Worm (Caenorhabditis elegans) whole organism, L3 larva: Measurements from ENCODE around the gene sams-1.

Source experiments
- R02D3.7 ChIP-seq: fragments of 150-350 bp; optimal IDR thresholded peaks from 2 replicates; lab custom pipeline; 2014; ENCODE audit warnings: missing biosample characterization, missing genetic modification characterization
- ZK546.5 ChIP-seq: sonication (generic microtip); optimal IDR thresholded peaks from 2 replicates; lab custom pipeline; 2017; ENCODE audit warnings: missing biosample characterization, missing genetic modification characterization
- aly-2 ChIP-seq: fragments of 150-350 bp; optimal IDR thresholded peaks from 2 replicates; lab custom pipeline; 2014; ENCODE audit warnings: missing biosample characterization, missing genetic modification characterization
- ama-1 ChIP-seq: fragments of 150-350 bp; optimal IDR thresholded peaks from 2 replicates; lab custom pipeline; 2018
- ceh-16 ChIP-seq: sonication (generic microtip); optimal IDR thresholded peaks from 2 replicates; lab custom pipeline; 2017; ENCODE audit warnings: missing biosample characterization, missing genetic modification characterization
- ceh-82 ChIP-seq: fragments of 150-350 bp; optimal IDR thresholded peaks from 2 replicates; lab custom pipeline; 2014; ENCODE audit warnings: missing biosample characterization, missing genetic modification characterization
- egl-27 ChIP-seq: sonication (generic microtip); optimal IDR thresholded peaks from 4 replicates; lab custom pipeline; 2017; ENCODE audit warnings: missing biosample characterization, missing genetic modification reagents, missing genetic modification characterization
- elt-1 ChIP-seq: fragments of 150-350 bp; optimal IDR thresholded peaks from 2 replicates; lab custom pipeline; 2014; ENCODE audit warnings: missing biosample characterization, missing genetic modification characterization
- elt-2 ChIP-seq: sonication (generic microtip); optimal IDR thresholded peaks from 2 replicates; lab custom pipeline; 2016; ENCODE audit warnings: missing genetic modification reagents, mild to moderate bottlenecking, missing genetic modification characterization, missing compliant biosample characterization
- elt-3 ChIP-seq, 3 experiments: fragments of 150-350 bp in 1 of 3; sonication (generic microtip) in 2 of 3; optimal IDR thresholded peaks; 2 replicates in 2 of 3; 4 replicates in 1 of 3; lab custom pipeline; 2014 to 2017; ENCODE audit warnings: missing biosample characterization in 3 of 3, missing genetic modification characterization in 3 of 3
- eor-1 ChIP-seq, 2 experiments: fragments of 150-350 bp; optimal IDR thresholded peaks; 2 replicates each; lab custom pipeline; 2014 to 2018; ENCODE audit warnings: missing biosample characterization in 2 of 2, missing genetic modification characterization in 2 of 2
- fkh-10 ChIP-seq: sonication (generic microtip); optimal IDR thresholded peaks from 2 replicates; lab custom pipeline; 2017; ENCODE audit warnings: missing biosample characterization, missing genetic modification reagents, missing genetic modification characterization
- fkh-2 ChIP-seq: fragments of 150-350 bp; optimal IDR thresholded peaks from 2 replicates; lab custom pipeline; 2014; ENCODE audit warnings: missing biosample characterization, missing genetic modification reagents, missing genetic modification characterization
- fos-1 ChIP-seq: fragments of 150-350 bp; optimal IDR thresholded peaks from 2 replicates; lab custom pipeline; 2014; ENCODE audit warnings: missing biosample characterization, missing genetic modification characterization
- jun-1 ChIP-seq: fragments of 150-350 bp; optimal IDR thresholded peaks from 2 replicates; lab custom pipeline; 2014; ENCODE audit warnings: missing biosample characterization, missing genetic modification reagents, missing genetic modification characterization
- mdl-1 ChIP-seq: fragments of 150-350 bp; optimal IDR thresholded peaks from 2 replicates; lab custom pipeline; 2014; ENCODE audit warnings: missing biosample characterization, missing genetic modification characterization
- mml-1 ChIP-seq: fragments of 150-350 bp; sonication (generic microtip); optimal IDR thresholded peaks from 3 replicates; lab custom pipeline; 2014; ENCODE audit warnings: missing biosample characterization, missing genetic modification characterization
- nfya-1 ChIP-seq: sonication (generic microtip); optimal IDR thresholded peaks from 2 replicates; lab custom pipeline; 2017; ENCODE audit warnings: missing genetic modification characterization, mild to moderate bottlenecking, missing compliant biosample characterization, antibody characterized with exemption, moderate library complexity; ENCODE audit not compliant: insufficient read depth
- nhr-11 ChIP-seq: fragments of 150-350 bp; optimal IDR thresholded peaks from 2 replicates; lab custom pipeline; 2014; ENCODE audit warnings: missing biosample characterization, missing genetic modification characterization
- nhr-12 ChIP-seq: fragments of 150-350 bp; optimal IDR thresholded peaks from 2 replicates; lab custom pipeline; 2014; ENCODE audit warnings: missing biosample characterization, missing genetic modification characterization
- nhr-23 ChIP-seq: fragments of 150-350 bp; optimal IDR thresholded peaks from 2 replicates; lab custom pipeline; 2014; ENCODE audit warnings: missing biosample characterization, missing genetic modification reagents, missing genetic modification characterization
- nhr-25 ChIP-seq: sonication (generic microtip); optimal IDR thresholded peaks from 2 replicates; lab custom pipeline; 2017; ENCODE audit warnings: missing biosample characterization, missing genetic modification characterization
- nhr-28 ChIP-seq: fragments of 150-350 bp; optimal IDR thresholded peaks from 2 replicates; lab custom pipeline; 2014; ENCODE audit warnings: missing biosample characterization, missing genetic modification characterization
- nhr-43 ChIP-seq: sonication (generic microtip); optimal IDR thresholded peaks from 2 replicates; lab custom pipeline; 2016; ENCODE audit warnings: mild to moderate bottlenecking, missing genetic modification characterization, missing compliant biosample characterization; ENCODE audit not compliant: poor library complexity, severe bottlenecking
- nhr-67 ChIP-seq: fragments of 150-350 bp; optimal IDR thresholded peaks from 2 replicates; lab custom pipeline; 2014; ENCODE audit warnings: missing biosample characterization, missing genetic modification characterization
- nhr-76 ChIP-seq: fragments of 150-350 bp; sonication (generic microtip); optimal IDR thresholded peaks from 5 replicates; lab custom pipeline; 2014; ENCODE audit warnings: missing biosample characterization, missing genetic modification characterization
- nhr-77 ChIP-seq: fragments of 150-350 bp; optimal IDR thresholded peaks from 2 replicates; lab custom pipeline; 2014; ENCODE audit warnings: missing biosample characterization, missing genetic modification characterization
- pha-4 ChIP-seq: fragments of 150-350 bp; optimal IDR thresholded peaks from 2 replicates; lab custom pipeline; 2014; ENCODE audit warnings: missing biosample characterization, missing genetic modification reagents, missing genetic modification characterization
- pqm-1 ChIP-seq: fragments of 150-350 bp; optimal IDR thresholded peaks from 2 replicates; lab custom pipeline; 2017; ENCODE audit warnings: missing biosample characterization, missing genetic modification characterization, inconsistent platforms
- snpc-4 ChIP-seq: fragments of 150-350 bp; optimal IDR thresholded peaks from 2 replicates; lab custom pipeline; 2014; ENCODE audit warnings: missing biosample characterization, missing genetic modification characterization
- tbx-2 ChIP-seq: sonication (generic microtip); optimal IDR thresholded peaks from 2 replicates; lab custom pipeline; 2016; ENCODE audit warnings: mild to moderate bottlenecking, missing genetic modification characterization, missing compliant biosample characterization
- unc-39 ChIP-seq: sonication (generic microtip); optimal IDR thresholded peaks from 4 replicates; lab custom pipeline; 2017; ENCODE audit warnings: missing biosample characterization, missing genetic modification characterization
- unc-62 ChIP-seq: fragments of 150-350 bp; sonication (generic microtip); optimal IDR thresholded peaks from 4 replicates; lab custom pipeline; 2014; ENCODE audit warnings: missing biosample characterization, missing genetic modification reagents, missing genetic modification characterization
- zag-1 ChIP-seq: fragments of 150-350 bp; optimal IDR thresholded peaks from 2 replicates; lab custom pipeline; 2014; ENCODE audit warnings: missing biosample characterization, missing genetic modification characterization
- ztf-11 ChIP-seq: fragments of 150-350 bp; optimal IDR thresholded peaks from 2 replicates; lab custom pipeline; 2014; ENCODE audit warnings: missing biosample characterization, missing genetic modification characterization
- ztf-4 ChIP-seq: fragments of 150-350 bp; optimal IDR thresholded peaks from 2 replicates; lab custom pipeline; 2014; ENCODE audit warnings: missing biosample characterization, missing genetic modification characterization

Gene sams-1

ce11 chrX:11965663-11966304 lies at the start of gene sams-1:
sams-1 (plus strand) TSS chrX:11965962.
- TF ChIP-seq pqm-1 (tag; lab: Kevin White, UChicago) (peak; percentile 39), unc-62 (no peak), nhr-43 (tag; lab: Kevin White, UChicago) (peak; percentile 32), tbx-2 (tag; lab: Kevin White, UChicago) (no peak), nhr-11 (tag; lab: Kevin White, UChicago) (no peak), elt-3 (tag; optimal IDR thresholded peaks at IDR 0.05; lab: Kevin White, UChicago) (peak in 1 of 3 experiments; percentile 29), elt-2 (peak; percentile 75), nfya-1 (tag; lab: Kevin White, UChicago) (peak; percentile 5), nhr-25 (tag; lab: Kevin White, UChicago) (peak; percentile 11), ama-1 (lab: Kevin White, UChicago) (peak; percentile 59), mdl-1 (tag; lab: Kevin White, UChicago) (no peak), eor-1 (tag; optimal IDR thresholded peaks at IDR 0.05; lab: Kevin White, UChicago) (no peak), fkh-2 (tag; lab: Kevin White, UChicago) (no peak), elt-1 (tag; lab: Kevin White, UChicago) (peak; percentile 76), fos-1 (tag; lab: Kevin White, UChicago) (no peak), ceh-82 (tag; lab: Kevin White, UChicago) (no peak), fkh-10 (GFP tag; lab: Kevin White, UChicago) (no peak), ztf-4 (no peak), ceh-16 (tag; lab: Kevin White, UChicago) (no peak), ztf-11 (no peak), nhr-77 (tag; lab: Kevin White, UChicago) (no peak), nhr-23 (tag; lab: Kevin White, UChicago) (peak; percentile 17), R02D3.7 (tag; lab: Kevin White, UChicago) (no peak)

- no peak for TF ChIP-seq nhr-76 (tag; lab: Kevin White, UChicago)
- no peak for TF ChIP-seq jun-1 (tag; lab: Kevin White, UChicago)
- no peak for TF ChIP-seq pqm-1 (tag; lab: Kevin White, UChicago)
- no peak for TF ChIP-seq ZK546.5 (tag; lab: Kevin White, UChicago)
- no peak for TF ChIP-seq pha-4 (tag; lab: Kevin White, UChicago)
- no peak for TF ChIP-seq nhr-25 (tag; lab: Kevin White, UChicago)
- TF ChIP-seq R02D3.7 (tag; lab: Kevin White, UChicago), result no peak
- TF ChIP-seq mml-1 (tag; lab: Kevin White, UChicago), result no peak
- TF ChIP-seq egl-27 (tag; lab: Kevin White, UChicago), result no peak
- TF ChIP-seq nhr-67 (tag; lab: Kevin White, UChicago), result no peak
Measured at ce11 chrX:11916705-11917104, 49.1 kb upstream of the sams-1 start, which contains the start of gene Y62H9A.13. Y62H9A.13 (plus strand) TSS chrX:11917005.

ce11 chrX:11917994-11918393 lies 47.8 kb upstream of the sams-1 start, which contains the start of gene Y62H9A.16:
Y62H9A.16 (plus strand) TSS chrX:11918294.
- TF ChIP-seq nhr-11 (tag; lab: Kevin White, UChicago) (no peak), snpc-4 (tag; lab: Kevin White, UChicago) (no peak), egl-27 (tag; lab: Kevin White, UChicago) (no peak), aly-2 (tag; lab: Kevin White, UChicago) (no peak), zag-1 (tag; lab: Kevin White, UChicago) (no peak), pqm-1 (tag; lab: Kevin White, UChicago) (no peak), nhr-43 (tag; lab: Kevin White, UChicago) (no peak), nhr-12 (no peak), unc-39 (tag; lab: Kevin White, UChicago) (no peak), nhr-28 (tag; lab: Kevin White, UChicago) (no peak)
- TF ChIP-seq, all 47 proteins: peak for 0
